Worm (Caenorhabditis elegans) whole organism, midembryonic: ENCODE data around the gene C05D9.7.
A peak's percentile ranks its signal among the peaks of the same experiment; 100 is the strongest.

Experiments used
- T22C8.4 ChIP-seq: fragments of 200-800 bp; sonication (Bioruptor generic); IDR thresholded peaks from 2 replicates; pipeline ENCODE4 v1.3.6; 2022; ENCODE audit warnings: missing genetic modification characterization, missing compliant biosample characterization
- cog-1 ChIP-seq: sonication (generic microtip); optimal IDR thresholded peaks from 2 replicates; lab custom pipeline; 2016; ENCODE audit warnings: missing genetic modification characterization, missing compliant biosample characterization
- flt-1 ChIP-seq: fragments of 200-800 bp; sonication (Bioruptor generic); IDR thresholded peaks from 2 replicates; pipeline ENCODE4 v1.3.6; 2022; ENCODE audit warnings: missing genetic modification characterization, missing compliant biosample characterization
- klf-2 ChIP-seq: fragments of 200-800 bp; sonication (Bioruptor generic); conservative IDR thresholded peaks from 2 replicates; pipeline ENCODE4 v1.3.6; 2022; ENCODE audit warnings: missing genetic modification reagents, missing genetic modification characterization, missing compliant biosample characterization
- med-1 ChIP-seq: sonication (generic microtip); optimal IDR thresholded peaks from 2 replicates; lab custom pipeline; 2017; ENCODE audit warnings: missing genetic modification characterization, mild to moderate bottlenecking, missing compliant biosample characterization, antibody characterized with exemption, missing genetic modification reagents; ENCODE audit not compliant: insufficient read depth
- ref-1 ChIP-seq: fragments of 200-800 bp; sonication (Bioruptor generic); conservative IDR thresholded peaks from 2 replicates; pipeline ENCODE4 v1.3.6; 2022; ENCODE audit warnings: missing genetic modification reagents, missing genetic modification characterization, missing compliant biosample characterization
- tab-1 ChIP-seq: fragments of 200-800 bp; sonication (Bioruptor generic); IDR thresholded peaks from 2 replicates; pipeline ENCODE4 v1.3.6; 2022; ENCODE audit warnings: missing genetic modification characterization, missing compliant biosample characterization
- ztf-23 ChIP-seq: fragments of 200-800 bp; sonication (Bioruptor generic); IDR thresholded peaks from 2 replicates; pipeline ENCODE4 v1.3.6; 2022; ENCODE audit warnings: missing genetic modification reagents, missing genetic modification characterization, missing compliant biosample characterization
- ztf-29 ChIP-seq: fragments of 200-800 bp; sonication (Bioruptor generic); IDR thresholded peaks from 2 replicates; pipeline ENCODE4 v1.3.6; 2022; ENCODE audit warnings: missing genetic modification reagents, missing genetic modification characterization, missing compliant biosample characterization

Gene C05D9.7

ce11 chrX:1119305-1119704 lies at the start of gene C05D9.7:
Gene C05D9.7, minus strand, starts transcription at chrX:1119405.
- TF ChIP-seq med-1 (GFP tag; lab: Kevin White, UChicago) (no peak), klf-2 (GFP tag; lab: Robert Waterston, UW) (no peak), T22C8.4 (GFP tag; lab: Robert Waterston, UW) (no peak), tab-1 (no peak), cog-1 (no peak), ref-1 (no peak), ztf-29 (GFP tag; lab: Robert Waterston, UW) (no peak), ztf-23 (no peak), flt-1 (GFP tag; lab: Robert Waterston, UW) (no peak)

ce11 chrX:1167234-1167633 lies 48.0 kb upstream of the C05D9.7 start:
- TF ChIP-seq ztf-29 (GFP tag; lab: Robert Waterston, UW) (no peak), flt-1 (GFP tag; lab: Robert Waterston, UW) (no peak), ztf-23 (no peak), cog-1 (no peak), med-1 (GFP tag; lab: Kevin White, UChicago) (no peak), T22C8.4 (GFP tag; lab: Robert Waterston, UW) (no peak), klf-2 (GFP tag; lab: Robert Waterston, UW) (no peak), tab-1 (no peak), ref-1 (no peak)

- TF ChIP-seq ztf-29 (GFP tag; lab: Robert Waterston, UW) (no peak), med-1 (GFP tag; lab: Kevin White, UChicago) (no peak), ztf-23 (no peak), ref-1 (no peak)
Measured at ce11 chrX:1162019-1162418, 42.8 kb upstream of the C05D9.7 start, which contains the start of gene tmc-1. Gene tmc-1, plus strand, starts transcription at chrX:1162207.

ce11 chrX:1154648-1155047 lies 35.4 kb upstream of the C05D9.7 start, which contains the start of gene R193.1:
Gene R193.1, plus strand, starts transcription at chrX:1154948.
- TF ChIP-seq flt-1 (GFP tag; lab: Robert Waterston, UW) (no peak), ztf-23 (no peak), med-1 (GFP tag; lab: Kevin White, UChicago) (no peak), cog-1 (no peak), T22C8.4 (GFP tag; lab: Robert Waterston, UW) (no peak), ztf-29 (GFP tag; lab: Robert Waterston, UW) (no peak), ref-1 (no peak), tab-1 (no peak), klf-2 (GFP tag; lab: Robert Waterston, UW) (no peak)

ce11 chrX:1148438-1148837 lies 29.2 kb upstream of the C05D9.7 start, which contains the start of the genes R193.2 and R193.6:
Gene R193.2, minus strand, starts transcription at chrX:1148585.
Gene R193.6, plus strand, starts transcription at chrX:1148787.
- TF ChIP-seq tab-1 (no peak), cog-1 (no peak), ztf-23 (no peak), flt-1 (GFP tag; lab: Robert Waterston, UW) (no peak), klf-2 (GFP tag; lab: Robert Waterston, UW) (no peak), T22C8.4 (GFP tag; lab: Robert Waterston, UW) (no peak), med-1 (GFP tag; lab: Kevin White, UChicago) (no peak), ref-1 (no peak), ztf-29 (GFP tag; lab: Robert Waterston, UW) (no peak)

- no peak for TF ChIP-seq klf-2 (GFP tag; lab: Robert Waterston, UW)
- TF ChIP-seq ztf-23, result no peak
- no peak for TF ChIP-seq T22C8.4 (GFP tag; lab: Robert Waterston, UW)
- no peak for TF ChIP-seq ref-1
- TF ChIP-seq ztf-29 (GFP tag; lab: Robert Waterston, UW), result no peak
- no peak for TF ChIP-seq med-1 (GFP tag; lab: Kevin White, UChicago)
- no peak for TF ChIP-seq cog-1
Measured at ce11 chrX:1147394-1147793, 28.2 kb upstream of the C05D9.7 start.

ce11 chrX:1141617-1142016 lies 22.4 kb upstream of the C05D9.7 start:
- TF ChIP-seq klf-2 (GFP tag; lab: Robert Waterston, UW) (no peak), flt-1 (GFP tag; lab: Robert Waterston, UW) (no peak), tab-1 (no peak), T22C8.4 (GFP tag; lab: Robert Waterston, UW) (no peak), ref-1 (no peak)

ce11 chrX:1128503-1129036 lies 9.4 kb upstream of the C05D9.7 start, which contains the start of gene snx-1:
Gene snx-1, plus strand, starts transcription at chrX:1128986.
- TF ChIP-seq klf-2 (GFP tag; lab: Robert Waterston, UW), result no peak
- TF ChIP-seq ztf-23, result no peak
- no peak for TF ChIP-seq T22C8.4 (GFP tag; lab: Robert Waterston, UW)
- TF ChIP-seq flt-1 (GFP tag; lab: Robert Waterston, UW), result peak; percentile 52; the same call in 1 of the 2 replicates
- TF ChIP-seq ztf-29 (GFP tag; lab: Robert Waterston, UW), result no peak

- TF ChIP-seq ref-1 (no peak), tab-1 (no peak), ztf-29 (GFP tag; lab: Robert Waterston, UW) (no peak), flt-1 (GFP tag; lab: Robert Waterston, UW) (no peak), klf-2 (GFP tag; lab: Robert Waterston, UW) (no peak), T22C8.4 (GFP tag; lab: Robert Waterston, UW) (no peak), ztf-23 (no peak), cog-1 (no peak), med-1 (GFP tag; lab: Kevin White, UChicago) (no peak)
Measured at ce11 chrX:1126207-1126606, 7.0 kb upstream of the C05D9.7 start.

- TF ChIP-seq med-1 (GFP tag; lab: Kevin White, UChicago) (no peak), T22C8.4 (GFP tag; lab: Robert Waterston, UW) (no peak), klf-2 (GFP tag; lab: Robert Waterston, UW) (no peak), ztf-29 (GFP tag; lab: Robert Waterston, UW) (no peak), cog-1 (no peak), flt-1 (GFP tag; lab: Robert Waterston, UW) (no peak), ztf-23 (no peak), tab-1 (no peak), ref-1 (no peak)
Measured at ce11 chrX:1125426-1125825, 6.2 kb upstream of the C05D9.7 start, which contains the start of gene lmp-2. Gene lmp-2, plus strand, starts transcription at chrX:1125615.
